Fruit fly (Drosophila melanogaster) whole organism, embryonic: Measurements from ENCODE around the gene CG10068.

Experiments
- Adf1 ChIP-seq: fragments of 200-800 bp; sonication (Bioruptor generic); IDR thresholded peaks from 2 replicates; pipeline ENCODE4 v1.3.6; 2022; ENCODE audit warnings: missing biosample characterization, missing genetic modification characterization
- BtbVII ChIP-seq: fragments of 200-800 bp; sonication (Bioruptor generic); optimal IDR thresholded peaks from 3 replicates; lab custom pipeline; 2017; ENCODE audit warnings: missing biosample characterization, mild to moderate bottlenecking, missing genetic modification characterization
- CG10267 ChIP-seq: fragments of 200-800 bp; sonication (Bioruptor generic); optimal IDR thresholded peaks from 2 replicates; lab custom pipeline; 2018; ENCODE audit warnings: missing biosample characterization, mild to moderate bottlenecking, missing genetic modification characterization, moderate library complexity
- CG11504 ChIP-seq: fragments of 200-800 bp; sonication (Bioruptor generic); optimal IDR thresholded peaks from 3 replicates; lab custom pipeline; 2019; ENCODE audit warnings: missing biosample characterization, mild to moderate bottlenecking, missing genetic modification characterization, moderate library complexity
- CG12391 ChIP-seq: fragments of 200-800 bp; sonication (Bioruptor generic); optimal IDR thresholded peaks from 3 replicates; lab custom pipeline; 2018; ENCODE audit warnings: missing biosample characterization, mild to moderate bottlenecking, missing genetic modification characterization, moderate library complexity
- CG1603 ChIP-seq: fragments of 200-800 bp; sonication (Bioruptor generic); optimal IDR thresholded peaks from 2 replicates; lab custom pipeline; 2019; ENCODE audit warnings: missing biosample characterization, mild to moderate bottlenecking, missing genetic modification characterization, moderate library complexity
- CG17385 ChIP-seq: fragments of 200-800 bp; sonication (Bioruptor generic); optimal IDR thresholded peaks from 3 replicates; lab custom pipeline; 2018; ENCODE audit warnings: missing biosample characterization, mild to moderate bottlenecking, missing genetic modification characterization
- CG17568 ChIP-seq: fragments of 200-800 bp; sonication (Bioruptor generic); optimal IDR thresholded peaks from 2 replicates; lab custom pipeline; 2018; ENCODE audit warnings: missing biosample characterization, mild to moderate bottlenecking, missing genetic modification characterization, moderate library complexity
- CG17612 ChIP-seq: fragments of 200-800 bp; sonication (Bioruptor generic); IDR thresholded peaks from 2 replicates; pipeline ENCODE4 v1.3.6; 2022; ENCODE audit warnings: missing biosample characterization, missing genetic modification characterization
- CG18262 ChIP-seq: fragments of 200-800 bp; optimal IDR thresholded peaks from 3 replicates; lab custom pipeline; 2019; ENCODE audit warnings: missing biosample characterization, mild to moderate bottlenecking, missing genetic modification characterization, moderate library complexity
- CG3065 ChIP-seq: fragments of 200-800 bp; sonication (Bioruptor generic); optimal IDR thresholded peaks from 2 replicates; lab custom pipeline; 2016; ENCODE audit warnings: missing biosample characterization, missing genetic modification characterization
- CG31388 ChIP-seq: fragments of 200-800 bp; sonication (Bioruptor generic); optimal IDR thresholded peaks from 2 replicates; lab custom pipeline; 2016; ENCODE audit warnings: missing biosample characterization, missing genetic modification characterization
- CG3847 ChIP-seq: fragments of 200-800 bp; sonication (Bioruptor generic); IDR thresholded peaks from 2 replicates; pipeline ENCODE4 v1.3.6; 2022; ENCODE audit warnings: missing biosample characterization, missing genetic modification characterization
- CG4820 ChIP-seq: fragments of 200-800 bp; sonication (Bioruptor generic); optimal IDR thresholded peaks from 3 replicates; lab custom pipeline; 2016; ENCODE audit warnings: missing biosample characterization, missing genetic modification characterization
- CG7357 ChIP-seq: fragments of 200-800 bp; sonication (Bioruptor generic); IDR thresholded peaks from 3 replicates; pipeline ENCODE4 v1.3.6; 2022; ENCODE audit warnings: missing biosample characterization, missing genetic modification characterization
- CG7928 ChIP-seq: fragments of 200-800 bp; sonication (Bioruptor generic); optimal IDR thresholded peaks from 2 replicates; lab custom pipeline; 2017; ENCODE audit warnings: missing biosample characterization, mild to moderate bottlenecking, missing genetic modification characterization
- CG9609 ChIP-seq: fragments of 200-800 bp; sonication (Bioruptor generic); optimal IDR thresholded peaks from 3 replicates; lab custom pipeline; 2016; ENCODE audit warnings: missing biosample characterization, missing genetic modification characterization
- CG9932 ChIP-seq: fragments of 200-800 bp; sonication (Bioruptor generic); IDR thresholded peaks from 2 replicates; pipeline ENCODE4 v1.3.6; 2022; ENCODE audit warnings: missing biosample characterization, missing genetic modification characterization
- Chrac-16 ChIP-seq: fragments of 200-800 bp; sonication (Bioruptor generic); optimal IDR thresholded peaks from 3 replicates; lab custom pipeline; 2016; ENCODE audit warnings: missing biosample characterization, missing genetic modification characterization
- CoRest ChIP-seq: fragments of 200-800 bp; sonication (Bioruptor generic); optimal IDR thresholded peaks from 3 replicates; lab custom pipeline; 2018; ENCODE audit warnings: missing biosample characterization, mild to moderate bottlenecking, missing genetic modification characterization, moderate library complexity
- D19B ChIP-seq: fragments of 200-800 bp; sonication (Bioruptor generic); optimal IDR thresholded peaks from 2 replicates; lab custom pipeline; 2017; ENCODE audit warnings: missing biosample characterization, mild to moderate bottlenecking, missing genetic modification characterization
- Doc2 ChIP-seq: fragments of 200-800 bp; sonication (Bioruptor generic); IDR thresholded peaks from 2 replicates; pipeline ENCODE4 v1.3.6; 2022; ENCODE audit warnings: missing biosample characterization, missing genetic modification characterization
- E2f2 ChIP-seq: fragments of 200-800 bp; sonication (Bioruptor generic); IDR thresholded peaks from 2 replicates; pipeline ENCODE4 v1.3.6; 2022; ENCODE audit warnings: missing biosample characterization, missing genetic modification characterization
- Ets97D ChIP-seq: fragments of 200-800 bp; sonication (Bioruptor generic); optimal IDR thresholded peaks from 3 replicates; lab custom pipeline; 2016; ENCODE audit warnings: missing biosample characterization, missing genetic modification characterization
- H15 ChIP-seq: fragments of 200-800 bp; sonication (Bioruptor generic); IDR thresholded peaks from 3 replicates; pipeline ENCODE4 v1.3.6; 2022; ENCODE audit warnings: missing biosample characterization, missing genetic modification characterization
- HLH54F ChIP-seq: fragments of 200-800 bp; sonication (Bioruptor generic); optimal IDR thresholded peaks from 3 replicates; lab custom pipeline; 2016; ENCODE audit warnings: missing biosample characterization, missing genetic modification characterization
- Hmr ChIP-seq: fragments of 200-800 bp; sonication (Bioruptor generic); optimal IDR thresholded peaks from 3 replicates; lab custom pipeline; 2017; ENCODE audit warnings: mild to moderate bottlenecking, missing biosample characterization, missing genetic modification reagents, missing genetic modification characterization
- Hmx ChIP-seq: fragments of 200-800 bp; sonication (Bioruptor generic); optimal IDR thresholded peaks from 2 replicates; lab custom pipeline; 2016; ENCODE audit warnings: missing biosample characterization, missing genetic modification characterization
- Kr ChIP-seq: fragments of 200-800 bp; sonication (Bioruptor generic); optimal IDR thresholded peaks from 2 replicates; lab custom pipeline; 2017; ENCODE audit warnings: missing biosample characterization, mild to moderate bottlenecking, missing genetic modification characterization
- Med ChIP-seq: fragments of 200-800 bp; sonication (Bioruptor generic); peaks from one replicate; lab custom pipeline; 2016; ENCODE audit warnings: missing biosample characterization, missing genetic modification characterization, mild to moderate bottlenecking, inconsistent platforms, moderate library complexity
- NFAT ChIP-seq: fragments of 200-800 bp; sonication (Bioruptor generic); IDR thresholded peaks from 2 replicates; pipeline ENCODE4 v1.3.6; 2022; ENCODE audit warnings: missing biosample characterization, missing genetic modification characterization
- Nf-YB ChIP-seq: fragments of 200-800 bp; sonication (Bioruptor generic); optimal IDR thresholded peaks from 3 replicates; lab custom pipeline; 2019; ENCODE audit warnings: missing biosample characterization, mild to moderate bottlenecking, missing genetic modification characterization, moderate library complexity
- Optix ChIP-seq: fragments of 200-800 bp; sonication (Bioruptor generic); IDR thresholded peaks from 3 replicates; pipeline ENCODE4 v1.3.6; 2022; ENCODE audit warnings: missing biosample characterization, missing genetic modification characterization
- Ravus ChIP-seq: fragments of 200-800 bp; sonication (Bioruptor generic); IDR thresholded peaks from 2 replicates; pipeline ENCODE4 v1.3.6; 2022; ENCODE audit warnings: missing biosample characterization, missing genetic modification characterization
- Vsx1 ChIP-seq: fragments of 200-800 bp; sonication (Bioruptor generic); optimal IDR thresholded peaks from 2 replicates; lab custom pipeline; 2017; ENCODE audit warnings: missing biosample characterization, mild to moderate bottlenecking, missing genetic modification characterization, missing genetic modification reagents
- YL-1 ChIP-seq: fragments of 200-800 bp; sonication (Bioruptor generic); optimal IDR thresholded peaks from 3 replicates; lab custom pipeline; 2017; ENCODE audit warnings: missing biosample characterization, mild to moderate bottlenecking, missing genetic modification characterization
- ara ChIP-seq: fragments of 200-800 bp; sonication (Bioruptor generic); IDR thresholded peaks from 2 replicates; pipeline ENCODE4 v1.3.6; 2022; ENCODE audit warnings: missing biosample characterization, missing genetic modification characterization
- bab2 ChIP-seq: fragments of 200-800 bp; sonication (Bioruptor generic); optimal IDR thresholded peaks from 2 replicates; lab custom pipeline; 2016; ENCODE audit warnings: missing biosample characterization, missing genetic modification characterization
- crc ChIP-seq: fragments of 200-800 bp; sonication (Bioruptor generic); optimal IDR thresholded peaks from 2 replicates; lab custom pipeline; 2016; ENCODE audit warnings: missing biosample characterization, missing genetic modification characterization
- dati ChIP-seq: fragments of 200-800 bp; sonication (Bioruptor generic); IDR thresholded peaks from 2 replicates; pipeline ENCODE4 v1.3.6; 2022; ENCODE audit warnings: missing biosample characterization, missing genetic modification characterization
- dm ChIP-seq: fragments of 200-800 bp; sonication (Bioruptor generic); optimal IDR thresholded peaks from 3 replicates; lab custom pipeline; 2016; ENCODE audit warnings: missing biosample characterization, missing genetic modification characterization
- en ChIP-seq: fragments of 200-800 bp; sonication (Bioruptor generic); optimal IDR thresholded peaks from 2 replicates; lab custom pipeline; 2016; ENCODE audit warnings: missing biosample characterization, missing genetic modification characterization
- esg ChIP-seq: fragments of 200-800 bp; sonication (Bioruptor generic); conservative IDR thresholded peaks from 2 replicates; pipeline ENCODE4 v1.3.6; 2022; ENCODE audit warnings: missing biosample characterization, missing genetic modification characterization
- eyg ChIP-seq: fragments of 200-800 bp; sonication (Bioruptor generic); optimal IDR thresholded peaks from 3 replicates; lab custom pipeline; 2016; ENCODE audit warnings: missing biosample characterization, missing genetic modification characterization
- fd102C ChIP-seq: fragments of 200-800 bp; sonication (Bioruptor generic); optimal IDR thresholded peaks from 2 replicates; lab custom pipeline; 2018; ENCODE audit warnings: missing biosample characterization, mild to moderate bottlenecking, missing genetic modification characterization, moderate library complexity
- nau ChIP-seq: fragments of 200-800 bp; sonication (Bioruptor generic); optimal IDR thresholded peaks from 3 replicates; lab custom pipeline; 2017; ENCODE audit warnings: missing biosample characterization, mild to moderate bottlenecking, missing genetic modification characterization, missing genetic modification reagents
- nmo ChIP-seq: fragments of 200-800 bp; sonication (Bioruptor generic); optimal IDR thresholded peaks from 2 replicates; lab custom pipeline; 2018; ENCODE audit warnings: missing biosample characterization, mild to moderate bottlenecking, missing genetic modification characterization, moderate library complexity
- pan ChIP-seq, 4 experiments: fragments of >200 bp in 3 of 4; fragments of 200-800 bp in 1 of 4; sonication (Bioruptor generic) in 1 of 4; optimal IDR thresholded peaks in 3 of 4; IDR thresholded peaks in 1 of 4; 2 replicates each; pipeline versions ENCODE4 v1.3.6 to Lab custom; 2017 to 2022; ENCODE audit warnings: missing biosample characterization in 2 of 4, missing genetic modification characterization in 2 of 4, mixed read lengths in 1 of 4
- pzg ChIP-seq: fragments of 200-800 bp; sonication (Bioruptor generic); optimal IDR thresholded peaks from 3 replicates; lab custom pipeline; 2018; ENCODE audit warnings: missing biosample characterization, mild to moderate bottlenecking, missing genetic modification characterization, moderate library complexity
- schlank ChIP-seq: fragments of 200-800 bp; sonication (Bioruptor generic); optimal IDR thresholded peaks from 2 replicates; lab custom pipeline; 2018; ENCODE audit warnings: missing biosample characterization, mild to moderate bottlenecking, missing genetic modification characterization
- sisA ChIP-seq: fragments of 200-800 bp; sonication (Bioruptor generic); IDR thresholded peaks from 2 replicates; pipeline ENCODE4 v1.3.6; 2022; ENCODE audit warnings: missing biosample characterization, missing genetic modification characterization
- tup ChIP-seq: fragments of 200-800 bp; sonication (Bioruptor generic); optimal IDR thresholded peaks from 2 replicates; lab custom pipeline; 2016; ENCODE audit warnings: missing biosample characterization, mild to moderate bottlenecking, missing genetic modification characterization, moderate library complexity
- zen2 ChIP-seq: fragments of 200-800 bp; sonication (Bioruptor generic); IDR thresholded peaks from 3 replicates; pipeline ENCODE4 v1.3.6; 2022; ENCODE audit warnings: missing biosample characterization, missing genetic modification characterization; ENCODE audit not compliant: partially characterized antibody

CG10068 gene

dm6 chr3R:7094368-7094767 is 33.5 kb downstream of the CG10068 start (continued):
- TF ChIP-seq nmo (GFP tag; lab: Kevin White, UChicago) (no peak), CG7928 (no peak), Optix (GFP tag; lab: Robert Waterston, UW) (no peak), HLH54F (GFP tag; lab: Kevin White, UChicago) (no peak), zen2 (0 out of 3 replicates have a peak, but pooled peaks have one; percentile 33), CG3847 (GFP tag; lab: Robert Waterston, UW) (no peak), eyg (GFP tag; lab: Kevin White, UChicago) (no peak), crc (no peak), pzg (no peak), ara (GFP tag; lab: Robert Waterston, UW) (0 out of 2 replicates have a peak, but pooled peaks have one; percentile 38), Hmr (no peak), YL-1 (no peak), bab2 (GFP tag; lab: Kevin White, UChicago) (no peak), nau (no peak), dm (peak; percentile 74), CG7357 (GFP tag; lab: Robert Waterston, UW) (no peak), Adf1 (GFP tag; lab: Robert Waterston, UW) (no peak), Ravus (GFP tag; lab: Robert Waterston, UW) (no peak), CG3065 (GFP tag; lab: Kevin White, UChicago) (no peak), CG17612 (GFP tag; lab: Robert Waterston, UW) (no peak), CG12391 (tag; lab: Kevin White, UChicago) (no peak), CG17568 (GFP tag; lab: Kevin White, UChicago) (no peak), CG9609 (GFP tag; lab: Kevin White, UChicago) (no peak), Doc2 (GFP tag; lab: Robert Waterston, UW) (no peak), CoRest (tag; lab: Kevin White, UChicago) (no peak), Med (GFP tag; lab: Kevin White, UChicago) (peak; percentile 15), esg (no peak), CG10267 (no peak), CG31388 (GFP tag; lab: Kevin White, UChicago) (no peak), CG4820 (GFP tag; lab: Kevin White, UChicago) (no peak), D19B (no peak), H15 (GFP tag; lab: Robert Waterston, UW) (no peak), pan (optimal IDR thresholded peaks at IDR 0.05; lab: Kevin White, UChicago) (no peak), pan (GFP tag; optimal IDR thresholded peaks at IDR 0.05 in 1 of 2, IDR thresholded peaks at IDR 0.05 in 1 of 2) (no peak), Kr (GFP tag; lab: Kevin White, UChicago) (no peak), Ets97D (GFP tag; lab: Kevin White, UChicago) (no peak), sisA (GFP tag; lab: Robert Waterston, UW) (no peak), tup (no peak)

- peak; percentile 37; the same call in 1 of the 2 replicates for TF ChIP-seq NFAT
- TF ChIP-seq Med (GFP tag; lab: Kevin White, UChicago), result peak; percentile 66
- peak; percentile 5 for TF ChIP-seq CG17385 (GFP tag; lab: Kevin White, UChicago)
- TF ChIP-seq CG9932 (GFP tag; lab: Robert Waterston, UW), result peak; percentile 60; the same call in 1 of the 2 replicates
- TF ChIP-seq en (GFP tag; lab: Kevin White, UChicago), result no peak
- no peak for TF ChIP-seq Nf-YB (GFP tag; lab: Kevin White, UChicago)
- peak; percentile 12 for TF ChIP-seq Chrac-16 (GFP tag; lab: Kevin White, UChicago)
- TF ChIP-seq BtbVII (GFP tag; lab: Kevin White, UChicago), result no peak
- TF ChIP-seq fd102C (GFP tag; lab: Kevin White, UChicago), result no peak
- no peak for TF ChIP-seq CG1603
- no peak for TF ChIP-seq schlank (tag; lab: Kevin White, UChicago)
- peak; percentile 26; the same call in 1 of the 2 replicates for TF ChIP-seq E2f2 (GFP tag; lab: Robert Waterston, UW)
- no peak for TF ChIP-seq Hmx (GFP tag; lab: Kevin White, UChicago)
- no peak for TF ChIP-seq crc
- TF ChIP-seq CG11504, result peak; percentile 46
- TF ChIP-seq Vsx1 (GFP tag; lab: Kevin White, UChicago), result no peak
- TF ChIP-seq CG18262 (tag; lab: Kevin White, UChicago), result peak; percentile 28
- no peak for TF ChIP-seq dati (GFP tag; lab: Robert Waterston, UW)
Measured at dm6 chr3R:7093592-7093991, 34.2 kb downstream of the CG10068 start.
